In the genomic region with DNA sequence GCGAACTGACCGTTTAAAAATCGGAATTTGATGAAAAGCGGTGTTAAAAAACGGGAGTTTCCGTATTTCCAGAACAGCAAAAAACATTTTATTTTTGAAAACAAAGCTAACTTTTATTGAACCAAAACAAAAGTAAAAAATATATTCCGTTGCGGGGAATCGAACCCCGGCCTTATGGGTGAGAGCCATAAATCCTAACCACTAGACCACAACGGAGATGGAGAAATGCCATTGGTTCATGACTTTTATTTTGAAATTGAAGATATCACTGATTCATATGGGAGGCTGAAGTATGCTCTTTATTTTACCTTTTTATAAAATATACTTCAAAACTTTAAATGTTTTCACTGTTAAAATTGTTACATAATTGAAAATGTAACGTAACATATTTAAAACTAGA, we compare ENCODE assay signal across 2 worm cellular contexts.
TF ChIP-seq lines count a peak whose summit lies in the region.

No protein-coding gene starts in this region.

TF ChIP-seq in whole organism, L1 larva, 84 proteins besides CTCF, POLR2A, EP300 and RAD21 (continued from another document):
- TF ChIP-seq nhr-237 (tag; optimal IDR thresholded peaks at IDR 0.05; lab: Kevin White, UChicago) (no peak), lin-35 (GFP tag; optimal IDR thresholded peaks at IDR 0.05; lab: Kevin White, UChicago) (peak in 1 of 2 experiments; percentile 16), ceh-82 (tag; optimal IDR thresholded peaks at IDR 0.05; lab: Kevin White, UChicago) (no peak), sptf-1 (tag; optimal IDR thresholded peaks at IDR 0.05; lab: Kevin White, UChicago) (no peak), sox-4 (tag; optimal IDR thresholded peaks at IDR 0.05; lab: Kevin White, UChicago) (no peak), lir-3 (tag; optimal IDR thresholded peaks at IDR 0.05; lab: Kevin White, UChicago; ENCODE audit: poor library complexity) (no peak), dsc-1 (tag; optimal IDR thresholded peaks at IDR 0.05; lab: Kevin White, UChicago) (no peak), mep-1 (tag; optimal IDR thresholded peaks at IDR 0.05; lab: Kevin White, UChicago) (no peak), irx-1 (tag; optimal IDR thresholded peaks at IDR 0.05; lab: Kevin White, UChicago) (no peak)

TF ChIP-seq in whole organism, young adult, 124 proteins besides CTCF, POLR2A, EP300 and RAD21 (continued from another document):
- no peak for TF ChIP-seq mcd-1 (GFP tag; IDR thresholded peaks at IDR 0.05; lab: Robert Waterston, UW)
- TF ChIP-seq hsf-1 (GFP tag; IDR thresholded peaks at IDR 0.05; lab: Robert Waterston, UW), result no peak
- no peak for TF ChIP-seq Y53F4B.3 (GFP tag; IDR thresholded peaks at IDR 0.05; lab: Robert Waterston, UW)
- TF ChIP-seq bed-1 (GFP tag; IDR thresholded peaks at IDR 0.05; lab: Robert Waterston, UW), result no peak
- no peak for TF ChIP-seq snpc-1.3 (tag; optimal IDR thresholded peaks at IDR 0.05; lab: Kevin White, UChicago; ENCODE audit: insufficient read depth)
- no peak for TF ChIP-seq ccch-3 (GFP tag; optimal IDR thresholded peaks at IDR 0.05; lab: Kevin White, UChicago)
- TF ChIP-seq ztf-26 (tag; optimal IDR thresholded peaks at IDR 0.05; lab: Kevin White, UChicago), result no peak
- no peak for TF ChIP-seq dox-1 (GFP tag; IDR thresholded peaks at IDR 0.05; lab: Robert Waterston, UW)
- no peak for TF ChIP-seq ceh-58 (GFP tag; IDR thresholded peaks at IDR 0.05; lab: Robert Waterston, UW)
- no peak for TF ChIP-seq ets-4 (GFP tag; optimal IDR thresholded peaks at IDR 0.05; lab: Kevin White, UChicago)
- TF ChIP-seq rec-8 (tag; optimal IDR thresholded peaks at IDR 0.05; lab: Kevin White, UChicago), result no peak
- TF ChIP-seq F49E8.2 (tag; optimal IDR thresholded peaks at IDR 0.05; lab: Kevin White, UChicago; ENCODE audit: insufficient read depth), result no peak
- no peak for TF ChIP-seq F23B12.7 (tag; optimal IDR thresholded peaks at IDR 0.05; lab: Kevin White, UChicago; ENCODE audit: insufficient read depth)
- TF ChIP-seq B0035.1 (tag; optimal IDR thresholded peaks at IDR 0.05; lab: Kevin White, UChicago), result no peak
- TF ChIP-seq Y53G8AR.9 (GFP tag; conservative IDR thresholded peaks at IDR 0.05; lab: Robert Waterston, UW), result no peak
- TF ChIP-seq pha-4 (tag; optimal IDR thresholded peaks at IDR 0.05; lab: Kevin White, UChicago), result no peak
- no peak for TF ChIP-seq unc-130 (GFP tag; optimal IDR thresholded peaks at IDR 0.05; lab: Kevin White, UChicago)
- no peak for TF ChIP-seq C17E4.6 (GFP tag; IDR thresholded peaks at IDR 0.05; lab: Robert Waterston, UW)
- no peak for TF ChIP-seq atf-7 (tag; optimal IDR thresholded peaks at IDR 0.05; lab: Kevin White, UChicago)
- TF ChIP-seq let-607 (tag; optimal IDR thresholded peaks at IDR 0.05; lab: Kevin White, UChicago), result no peak
- no peak for TF ChIP-seq sea-2 (GFP tag; IDR thresholded peaks at IDR 0.05; lab: Robert Waterston, UW)
- no peak for TF ChIP-seq xnd-1 (tag; optimal IDR thresholded peaks at IDR 0.05; lab: Kevin White, UChicago)
- TF ChIP-seq ama-1 (optimal IDR thresholded peaks at IDR 0.05; lab: Kevin White, UChicago), result no peak
- TF ChIP-seq ama-1 (GFP tag; optimal IDR thresholded peaks at IDR 0.05; lab: Kevin White, UChicago), result peak in 1 of 2 experiments; percentile 8
- TF ChIP-seq T26A5.8 (tag; optimal IDR thresholded peaks at IDR 0.05; lab: Kevin White, UChicago), result no peak
- TF ChIP-seq sdz-38 (tag; optimal IDR thresholded peaks at IDR 0.05; lab: Kevin White, UChicago), result no peak
- TF ChIP-seq ztf-25 (GFP tag; IDR thresholded peaks at IDR 0.05; lab: Robert Waterston, UW), result no peak
- TF ChIP-seq D2030.7 (GFP tag; IDR thresholded peaks at IDR 0.05; lab: Robert Waterston, UW), result no peak; the same call in 1 of the 2 replicates
- no peak for TF ChIP-seq mxl-1 (tag; optimal IDR thresholded peaks at IDR 0.05; lab: Kevin White, UChicago)
- TF ChIP-seq attf-3 (GFP tag; conservative IDR thresholded peaks at IDR 0.05; lab: Robert Waterston, UW), result no peak
- peak; percentile 28 for TF ChIP-seq snpc-3.4 (tag; optimal IDR thresholded peaks at IDR 0.05; lab: Kevin White, UChicago)
- peak; percentile 1 for TF ChIP-seq ztf-18 (tag; optimal IDR thresholded peaks at IDR 0.05; lab: Kevin White, UChicago)
- TF ChIP-seq him-1 (tag; optimal IDR thresholded peaks at IDR 0.05; lab: Kevin White, UChicago), result no peak
- no peak for TF ChIP-seq dpff-1 (tag; optimal IDR thresholded peaks at IDR 0.05; lab: Kevin White, UChicago)
- TF ChIP-seq B0019.2 (GFP tag; conservative IDR thresholded peaks at IDR 0.05; lab: Robert Waterston, UW), result no peak
- TF ChIP-seq madf-10 (tag; optimal IDR thresholded peaks at IDR 0.05; lab: Kevin White, UChicago), result no peak
